Fruit fly (Drosophila melanogaster) whole organism, embryonic: ENCODE measurements around the gene CG4210.

ENCODE experiments used
- Ada2b ChIP-seq: fragments of 200-800 bp; sonication (Bioruptor generic); IDR thresholded peaks from 2 replicates; pipeline ENCODE4 v1.3.6; 2022; ENCODE audit warnings: missing biosample characterization, missing genetic modification characterization
- Adf1 ChIP-seq: fragments of 200-800 bp; sonication (Bioruptor generic); IDR thresholded peaks from 2 replicates; pipeline ENCODE4 v1.3.6; 2022; ENCODE audit warnings: missing biosample characterization, missing genetic modification characterization
- CG10209 ChIP-seq: fragments of 200-800 bp; sonication (Bioruptor generic); optimal IDR thresholded peaks from 3 replicates; lab custom pipeline; 2017; ENCODE audit warnings: missing biosample characterization, mild to moderate bottlenecking, missing genetic modification characterization, missing genetic modification reagents
- CG10274 ChIP-seq: fragments of 200-800 bp; sonication (Bioruptor generic); optimal IDR thresholded peaks from 3 replicates; lab custom pipeline; 2017; ENCODE audit warnings: missing biosample characterization, mild to moderate bottlenecking, missing genetic modification characterization
- CG10431 ChIP-seq: fragments of 200-800 bp; sonication (Bioruptor generic); optimal IDR thresholded peaks from 3 replicates; lab custom pipeline; 2018; ENCODE audit warnings: missing biosample characterization, mild to moderate bottlenecking, missing genetic modification characterization
- CG11085 ChIP-seq: fragments of 200-800 bp; sonication (Bioruptor generic); IDR thresholded peaks from 2 replicates; pipeline ENCODE4 v1.3.6; 2022; ENCODE audit warnings: missing biosample characterization, missing genetic modification characterization
- CG11695 ChIP-seq: fragments of 200-800 bp; sonication (Bioruptor generic); IDR thresholded peaks from 3 replicates; pipeline ENCODE4 v1.3.6; 2022; ENCODE audit warnings: missing biosample characterization, missing genetic modification characterization
- CG12219 ChIP-seq: fragments of 200-800 bp; sonication (Bioruptor generic); optimal IDR thresholded peaks from 3 replicates; lab custom pipeline; 2018; ENCODE audit warnings: missing biosample characterization, mild to moderate bottlenecking, missing genetic modification characterization
- CG1233 ChIP-seq: fragments of 200-800 bp; sonication (Bioruptor generic); optimal IDR thresholded peaks from 4 replicates; lab custom pipeline; 2018; ENCODE audit warnings: missing biosample characterization, mild to moderate bottlenecking, missing genetic modification characterization
- CG13296 ChIP-seq: fragments of 200-800 bp; sonication (Bioruptor generic); optimal IDR thresholded peaks from 3 replicates; lab custom pipeline; 2018; ENCODE audit warnings: missing biosample characterization, mild to moderate bottlenecking, missing genetic modification characterization
- CG13775 ChIP-seq: fragments of 200-800 bp; sonication (Bioruptor generic); optimal IDR thresholded peaks from 3 replicates; lab custom pipeline; 2017; ENCODE audit warnings: missing biosample characterization, mild to moderate bottlenecking, missing genetic modification characterization
- CG13894 ChIP-seq: fragments of 200-800 bp; sonication (Bioruptor generic); optimal IDR thresholded peaks from 3 replicates; lab custom pipeline; 2018; ENCODE audit warnings: missing biosample characterization, mild to moderate bottlenecking, missing genetic modification characterization, moderate library complexity
- CG14441 ChIP-seq: fragments of 200-800 bp; sonication (Bioruptor generic); IDR thresholded peaks from 2 replicates; pipeline ENCODE4 v1.3.6; 2022; ENCODE audit warnings: missing biosample characterization, missing genetic modification characterization
- CG16863 ChIP-seq: fragments of 200-800 bp; sonication (Bioruptor generic); optimal IDR thresholded peaks from 3 replicates; lab custom pipeline; 2016; ENCODE audit warnings: missing biosample characterization, missing genetic modification characterization
- CG17912 ChIP-seq: fragments of 200-800 bp; sonication (Bioruptor generic); optimal IDR thresholded peaks from 2 replicates; lab custom pipeline; 2018; ENCODE audit warnings: missing biosample characterization, mild to moderate bottlenecking, missing genetic modification characterization
- CG1792 ChIP-seq: fragments of 200-800 bp; sonication (Bioruptor generic); optimal IDR thresholded peaks from 2 replicates; lab custom pipeline; 2016; ENCODE audit warnings: missing biosample characterization, missing genetic modification characterization
- CG18619 ChIP-seq: fragments of 200-800 bp; sonication (Bioruptor generic); optimal IDR thresholded peaks from 3 replicates; lab custom pipeline; 2017; ENCODE audit warnings: missing biosample characterization, mild to moderate bottlenecking, missing genetic modification characterization
- CG3407 ChIP-seq: fragments of 200-800 bp; sonication (Bioruptor generic); optimal IDR thresholded peaks from 2 replicates; lab custom pipeline; 2018; ENCODE audit warnings: missing biosample characterization, mild to moderate bottlenecking, missing genetic modification characterization
- CG34224 ChIP-seq: fragments of 200-800 bp; sonication (Bioruptor generic); IDR thresholded peaks from 3 replicates; pipeline ENCODE4 v1.3.6; 2022; ENCODE audit warnings: missing biosample characterization, missing genetic modification characterization; ENCODE audit not compliant: partially characterized antibody
- CG3995 ChIP-seq: fragments of 200-800 bp; sonication (Bioruptor generic); optimal IDR thresholded peaks from 3 replicates; lab custom pipeline; 2016; ENCODE audit warnings: missing biosample characterization, missing genetic modification characterization
- CG6272 ChIP-seq: fragments of 200-800 bp; sonication (Bioruptor generic); IDR thresholded peaks from 2 replicates; pipeline ENCODE4 v1.3.6; 2022; ENCODE audit warnings: missing biosample characterization, missing genetic modification characterization
- CG7786 ChIP-seq: fragments of 200-800 bp; sonication (Bioruptor generic); optimal IDR thresholded peaks from 2 replicates; lab custom pipeline; 2016; ENCODE audit warnings: missing biosample characterization, missing genetic modification characterization
- CG8089 ChIP-seq: fragments of 200-800 bp; sonication (Bioruptor generic); optimal IDR thresholded peaks from 3 replicates; lab custom pipeline; 2016; ENCODE audit warnings: missing biosample characterization, missing genetic modification characterization
- CG8281 ChIP-seq: fragments of 200-800 bp; sonication (Bioruptor generic); optimal IDR thresholded peaks from 2 replicates; lab custom pipeline; 2018; ENCODE audit warnings: missing biosample characterization, mild to moderate bottlenecking, missing genetic modification characterization, moderate library complexity
- CoRest ChIP-seq: fragments of 200-800 bp; sonication (Bioruptor generic); optimal IDR thresholded peaks from 3 replicates; lab custom pipeline; 2018; ENCODE audit warnings: missing biosample characterization, mild to moderate bottlenecking, missing genetic modification characterization, moderate library complexity
- Dad ChIP-seq: fragments of 200-800 bp; sonication (Bioruptor generic); optimal IDR thresholded peaks from 3 replicates; lab custom pipeline; 2016; ENCODE audit warnings: missing biosample characterization, missing genetic modification characterization
- Doc3 ChIP-seq: fragments of 200-800 bp; sonication (Bioruptor generic); IDR thresholded peaks from 3 replicates; pipeline ENCODE4 v1.3.6; 2022; ENCODE audit warnings: missing biosample characterization, missing genetic modification characterization; ENCODE audit not compliant: partially characterized antibody
- HLH4C ChIP-seq: fragments of 200-800 bp; sonication (Bioruptor generic); IDR thresholded peaks from 3 replicates; pipeline ENCODE4 v1.3.6; 2022; ENCODE audit warnings: missing biosample characterization, missing genetic modification characterization; ENCODE audit not compliant: partially characterized antibody
- MESR4 ChIP-seq: fragments of 200-800 bp; sonication (Bioruptor generic); optimal IDR thresholded peaks from 2 replicates; lab custom pipeline; 2018; ENCODE audit warnings: missing biosample characterization, mild to moderate bottlenecking, missing genetic modification characterization, moderate library complexity
- Max ChIP-seq: fragments of 200-800 bp; sonication (Bioruptor generic); optimal IDR thresholded peaks from 2 replicates; lab custom pipeline; 2016; ENCODE audit warnings: missing biosample characterization, mild to moderate bottlenecking, missing genetic modification characterization
- Oli ChIP-seq: fragments of 200-800 bp; sonication (Bioruptor generic); optimal IDR thresholded peaks from 2 replicates; lab custom pipeline; 2018; ENCODE audit warnings: missing biosample characterization, mild to moderate bottlenecking, missing genetic modification characterization, moderate library complexity
- PHDP ChIP-seq: fragments of 200-800 bp; sonication (Bioruptor generic); optimal IDR thresholded peaks from 3 replicates; lab custom pipeline; 2018; ENCODE audit warnings: missing biosample characterization, mild to moderate bottlenecking, missing genetic modification characterization, moderate library complexity
- Taf1 ChIP-seq: fragments of 200-800 bp; sonication (Bioruptor generic); IDR thresholded peaks from 2 replicates; pipeline ENCODE4 v1.3.6; 2022; ENCODE audit warnings: missing biosample characterization, missing genetic modification characterization
- Xrp1 ChIP-seq: fragments of 200-800 bp; sonication (Bioruptor generic); IDR thresholded peaks from 2 replicates; pipeline ENCODE4 v1.3.6; 2022; ENCODE audit warnings: missing biosample characterization, missing genetic modification characterization
- dpn ChIP-seq, 2 experiments: fragments of 200-800 bp; sonication (Bioruptor generic); optimal IDR thresholded peaks; 3 replicates each; lab custom pipeline; 2016; ENCODE audit warnings: missing biosample characterization in 2 of 2, missing genetic modification characterization in 2 of 2
- eyg ChIP-seq: fragments of 200-800 bp; sonication (Bioruptor generic); optimal IDR thresholded peaks from 3 replicates; lab custom pipeline; 2016; ENCODE audit warnings: missing biosample characterization, missing genetic modification characterization
- ftz-f1 ChIP-seq: fragments of 200-800 bp; sonication (Bioruptor generic); optimal IDR thresholded peaks from 2 replicates; lab custom pipeline; 2016; ENCODE audit warnings: missing biosample characterization, missing genetic modification characterization
- fu2 ChIP-seq: fragments of 200-800 bp; sonication (Bioruptor generic); optimal IDR thresholded peaks from 2 replicates; lab custom pipeline; 2016; ENCODE audit warnings: missing biosample characterization, missing genetic modification characterization
- gro ChIP-seq: fragments of 200-800 bp; sonication (Bioruptor generic); optimal IDR thresholded peaks from 2 replicates; lab custom pipeline; 2016; ENCODE audit warnings: missing biosample characterization, missing genetic modification characterization
- hkb ChIP-seq, 2 experiments: fragments of 200-800 bp in 1 of 2; fragments of >200 bp in 1 of 2; sonication (Bioruptor generic) in 1 of 2; IDR thresholded peaks in 1 of 2; optimal IDR thresholded peaks in 1 of 2; 2 replicates each; pipeline versions ENCODE4 v1.3.6 to Lab custom; 2017 to 2022; ENCODE audit warnings: missing biosample characterization in 1 of 2, missing genetic modification characterization in 1 of 2
- nmo ChIP-seq: fragments of 200-800 bp; sonication (Bioruptor generic); optimal IDR thresholded peaks from 2 replicates; lab custom pipeline; 2018; ENCODE audit warnings: missing biosample characterization, mild to moderate bottlenecking, missing genetic modification characterization, moderate library complexity
- phol ChIP-seq: fragments of 200-800 bp; sonication (Bioruptor generic); optimal IDR thresholded peaks from 3 replicates; lab custom pipeline; 2018; ENCODE audit warnings: missing biosample characterization, mild to moderate bottlenecking, missing genetic modification characterization, moderate library complexity
- pnt ChIP-seq: fragments of 200-800 bp; sonication (Bioruptor generic); optimal IDR thresholded peaks from 3 replicates; lab custom pipeline; 2016; ENCODE audit warnings: missing biosample characterization, missing genetic modification characterization
- ro ChIP-seq: fragments of 200-800 bp; sonication (Bioruptor generic); IDR thresholded peaks from 2 replicates; pipeline ENCODE4 v1.3.6; 2022; ENCODE audit warnings: missing biosample characterization, missing genetic modification characterization
- sens-2 ChIP-seq: fragments of 200-800 bp; sonication (Bioruptor generic); IDR thresholded peaks from 2 replicates; pipeline ENCODE4 v1.3.6; 2022; ENCODE audit warnings: missing biosample characterization, missing genetic modification characterization
- shn ChIP-seq: fragments of 200-800 bp; sonication (Bioruptor generic); optimal IDR thresholded peaks from 3 replicates; lab custom pipeline; 2016; ENCODE audit warnings: missing biosample characterization, missing genetic modification characterization
- sim ChIP-seq: fragments of 200-800 bp; sonication (Bioruptor generic); IDR thresholded peaks from 2 replicates; pipeline ENCODE4 v1.3.6; 2022; ENCODE audit warnings: missing biosample characterization, missing genetic modification characterization
- tap ChIP-seq: fragments of 200-800 bp; optimal IDR thresholded peaks from 3 replicates; lab custom pipeline; 2019; ENCODE audit warnings: missing biosample characterization, mild to moderate bottlenecking, missing genetic modification characterization, moderate library complexity
- z ChIP-seq: fragments of 200-800 bp; sonication (Bioruptor generic); IDR thresholded peaks from 3 replicates; pipeline ENCODE4 v1.3.6; 2022; ENCODE audit warnings: missing biosample characterization, missing genetic modification characterization

Gene CG4210

DNA sequence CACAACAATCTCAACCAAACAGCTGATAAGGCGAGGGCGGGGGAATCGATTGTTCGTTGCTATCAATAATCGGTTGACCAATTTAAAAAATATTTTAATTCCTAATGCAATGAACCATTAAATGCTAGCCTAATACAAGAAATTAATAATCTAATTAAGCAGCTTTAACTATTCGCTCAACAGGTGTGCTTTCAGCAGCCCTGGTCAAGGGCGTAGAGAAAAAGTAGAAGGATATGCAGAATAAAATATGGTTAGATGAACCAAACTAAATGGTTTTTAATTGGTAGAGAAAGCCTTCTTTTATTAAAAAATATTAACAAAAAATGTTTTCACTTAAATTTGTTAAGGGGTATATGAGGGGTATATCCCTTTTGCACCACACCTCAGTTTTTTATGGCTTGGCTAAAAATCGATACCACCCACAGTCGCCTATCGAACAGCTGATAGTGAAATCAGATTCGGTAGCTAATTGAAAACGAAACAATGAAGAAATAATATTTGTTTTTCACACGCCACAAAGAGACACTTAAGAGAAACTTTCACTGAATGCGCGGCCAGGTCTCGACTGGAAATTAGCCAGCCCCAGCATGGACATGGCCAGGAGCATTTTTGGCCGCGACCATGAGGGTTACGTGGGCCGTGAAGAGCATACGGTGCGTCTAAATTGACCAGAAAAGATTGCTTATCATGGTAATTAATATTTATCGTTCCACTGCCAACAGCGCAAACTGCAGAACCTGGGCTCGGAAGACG is 5.2 kb downstream of the CG4210 start, which contains the start of the genes SIDL and CG12241 (continued):
- peak; percentile 21 for TF ChIP-seq shn (GFP tag; lab: Kevin White, UChicago)
- peak; percentile 94 for TF ChIP-seq Ada2b
- peak; percentile 41 for TF ChIP-seq CG10274 (GFP tag; lab: Kevin White, UChicago)
- TF ChIP-seq sens-2 = no peak
- TF ChIP-seq pnt = peak; percentile 77
- peak; percentile 93 for TF ChIP-seq CG6272 (GFP tag; lab: Robert Waterston, UW)
- peak; percentile 91 for TF ChIP-seq gro (GFP tag; lab: Kevin White, UChicago)
- no peak for TF ChIP-seq Doc3 (GFP tag; lab: Robert Waterston, UW)
- peak; percentile 44 for TF ChIP-seq CG3407 (GFP tag; lab: Kevin White, UChicago)
- TF ChIP-seq phol = peak; percentile 82
- peak; percentile 67 for TF ChIP-seq CoRest (tag; lab: Kevin White, UChicago)
- TF ChIP-seq CG8281 = no peak
- peak; percentile 93 for TF ChIP-seq nmo (GFP tag; lab: Kevin White, UChicago)
- peak; percentile 79 for TF ChIP-seq CG1233 (GFP tag; lab: Kevin White, UChicago)
- peak; percentile 76 for TF ChIP-seq CG13775 (GFP tag; lab: Kevin White, UChicago)
- no peak; the same call in 2 of the 3 replicates for TF ChIP-seq HLH4C (GFP tag; lab: Robert Waterston, UW)
- peak; percentile 51 for TF ChIP-seq eyg (GFP tag; lab: Kevin White, UChicago)
- peak; percentile 78 for TF ChIP-seq Dad (GFP tag; lab: Kevin White, UChicago)
- TF ChIP-seq CG13894 (tag; lab: Kevin White, UChicago) = no peak
- peak; percentile 33 for TF ChIP-seq Oli (tag; lab: Kevin White, UChicago)
- no peak for TF ChIP-seq z (GFP tag; lab: Robert Waterston, UW)
- TF ChIP-seq CG12219 (GFP tag; lab: Kevin White, UChicago) = no peak
- TF ChIP-seq CG10209 (GFP tag; lab: Kevin White, UChicago) = peak; percentile 61
- no peak for TF ChIP-seq tap (tag; lab: Kevin White, UChicago)
- peak; percentile 79 for TF ChIP-seq CG13296 (GFP tag; lab: Kevin White, UChicago)
- TF ChIP-seq CG34224 (GFP tag; lab: Robert Waterston, UW) = peak; percentile 21; the same call in 1 of the 3 replicates
- peak; percentile 50 for TF ChIP-seq PHDP
- peak; percentile 15 for TF ChIP-seq CG7786 (GFP tag; lab: Kevin White, UChicago)
- peak; percentile 89 for TF ChIP-seq Xrp1 (GFP tag; lab: Robert Waterston, UW)
- TF ChIP-seq CG16863 (GFP tag; lab: Kevin White, UChicago) = peak; percentile 52
- TF ChIP-seq sim (GFP tag; lab: Robert Waterston, UW) = peak; percentile 71
- TF ChIP-seq hkb (optimal IDR thresholded peaks at IDR 0.05; lab: Kevin White, UChicago) = no peak
- TF ChIP-seq hkb (GFP tag; IDR thresholded peaks at IDR 0.05; lab: Robert Waterston, UW) = peak; percentile 93
- TF ChIP-seq CG8089 (GFP tag; lab: Kevin White, UChicago) = no peak
- peak; percentile 60 for TF ChIP-seq ftz-f1
- no peak for TF ChIP-seq CG10431 (GFP tag; lab: Kevin White, UChicago)
- peak; percentile 92 for TF ChIP-seq CG11695
- peak; percentile 73 to 87 for TF ChIP-seq dpn (GFP tag; optimal IDR thresholded peaks at IDR 0.05; lab: Kevin White, UChicago)
- TF ChIP-seq CG3995 = peak; percentile 58
- TF ChIP-seq Taf1 (GFP tag; lab: Robert Waterston, UW) = peak; percentile 93
- TF ChIP-seq MESR4 (GFP tag; lab: Kevin White, UChicago) = peak; percentile 66
- peak; percentile 23; the same call in 1 of the 2 replicates for TF ChIP-seq Adf1 (GFP tag; lab: Robert Waterston, UW)
- TF ChIP-seq ro (GFP tag; lab: Robert Waterston, UW) = peak; percentile 82
- TF ChIP-seq CG14441 (GFP tag; lab: Robert Waterston, UW) = peak; percentile 96
- TF ChIP-seq CG18619 (GFP tag; lab: Kevin White, UChicago) = peak; percentile 39
- TF ChIP-seq Max (GFP tag; lab: Kevin White, UChicago) = peak; percentile 84
- peak; percentile 71 for TF ChIP-seq CG1792 (GFP tag; lab: Kevin White, UChicago)
- TF ChIP-seq fu2 (GFP tag; lab: Kevin White, UChicago) = peak; percentile 19
- TF ChIP-seq CG11085 (GFP tag; lab: Robert Waterston, UW) = peak; percentile 89
- TF ChIP-seq CG17912 (GFP tag; lab: Kevin White, UChicago) = no peak
